Fruit fly (Drosophila melanogaster) whole organism, embryonic: ENCODE data around the gene Gli.

Experiments used
- Blimp-1 ChIP-seq: fragments of 200-800 bp; sonication (Bioruptor generic); optimal IDR thresholded peaks from 3 replicates; lab custom pipeline; 2018; ENCODE audit warnings: missing biosample characterization, missing genetic modification characterization, mild to moderate bottlenecking, moderate library complexity, missing genetic modification reagents
- CG10462 ChIP-seq: fragments of 200-800 bp; sonication (Bioruptor generic); optimal IDR thresholded peaks from 2 replicates; lab custom pipeline; 2016; ENCODE audit warnings: missing biosample characterization, missing genetic modification characterization
- CG17612 ChIP-seq: fragments of 200-800 bp; sonication (Bioruptor generic); IDR thresholded peaks from 2 replicates; pipeline ENCODE4 v1.3.6; 2022; ENCODE audit warnings: missing biosample characterization, missing genetic modification characterization
- CG2712 ChIP-seq: fragments of 200-800 bp; optimal IDR thresholded peaks from 3 replicates; lab custom pipeline; 2019; ENCODE audit warnings: missing biosample characterization, mild to moderate bottlenecking, missing genetic modification characterization, moderate library complexity
- CG8359 ChIP-seq: fragments of 200-800 bp; sonication (Bioruptor generic); optimal IDR thresholded peaks from 2 replicates; lab custom pipeline; 2017; ENCODE audit warnings: missing biosample characterization, mild to moderate bottlenecking, missing genetic modification characterization, borderline replicate concordance
- Ets65A ChIP-seq: fragments of 200-800 bp; sonication (Bioruptor generic); peaks from one replicate; lab custom pipeline; 2016; ENCODE audit warnings: missing biosample characterization, missing genetic modification characterization
- MESR4 ChIP-seq: fragments of 200-800 bp; sonication (Bioruptor generic); optimal IDR thresholded peaks from 2 replicates; lab custom pipeline; 2018; ENCODE audit warnings: missing biosample characterization, mild to moderate bottlenecking, missing genetic modification characterization, moderate library complexity
- Sox100B ChIP-seq: fragments of 200-800 bp; sonication (Bioruptor generic); optimal IDR thresholded peaks from 3 replicates; lab custom pipeline; 2018; ENCODE audit warnings: missing biosample characterization, mild to moderate bottlenecking, missing genetic modification characterization
- az2 ChIP-seq: fragments of 200-800 bp; sonication (Bioruptor generic); optimal IDR thresholded peaks from 3 replicates; lab custom pipeline; 2016; ENCODE audit warnings: missing biosample characterization, missing genetic modification characterization
- crp ChIP-seq, 2 experiments: fragments of 200-800 bp; sonication (Bioruptor generic); optimal IDR thresholded peaks; 2 replicates in 1 of 2; 3 replicates in 1 of 2; lab custom pipeline; 2017; ENCODE audit warnings: missing biosample characterization in 2 of 2, missing genetic modification characterization in 2 of 2, mild to moderate bottlenecking in 1 of 2, moderate library complexity in 1 of 2
- danr ChIP-seq: fragments of 200-800 bp; sonication (Bioruptor generic); IDR thresholded peaks from 2 replicates; pipeline ENCODE4 v1.3.6; 2022; ENCODE audit warnings: missing biosample characterization, missing genetic modification characterization
- esg ChIP-seq: fragments of 200-800 bp; sonication (Bioruptor generic); conservative IDR thresholded peaks from 2 replicates; pipeline ENCODE4 v1.3.6; 2022; ENCODE audit warnings: missing biosample characterization, missing genetic modification characterization
- eyg ChIP-seq: fragments of 200-800 bp; sonication (Bioruptor generic); optimal IDR thresholded peaks from 3 replicates; lab custom pipeline; 2016; ENCODE audit warnings: missing biosample characterization, missing genetic modification characterization

DNA sequence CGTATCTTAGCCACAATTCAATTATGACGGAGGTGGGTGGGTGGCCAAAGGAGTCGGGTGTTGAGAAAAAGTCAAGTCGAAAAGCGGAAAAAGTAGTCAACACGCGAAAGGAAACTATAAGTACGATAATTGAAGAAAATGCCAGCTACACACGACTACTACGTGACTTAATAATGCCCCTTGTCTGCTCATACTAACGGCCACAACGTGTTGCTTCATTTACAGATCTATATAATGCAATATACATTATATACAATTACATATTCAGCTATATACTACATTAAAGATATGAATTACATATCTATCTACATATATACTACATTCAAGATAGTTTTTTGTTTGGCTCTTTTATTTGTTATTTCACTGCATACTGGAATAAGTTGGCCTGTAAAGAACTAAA lies 10.5 kb upstream of the Gli start, which contains the start of gene CG31826:
- no peak for TF ChIP-seq Sox100B
- no peak for TF ChIP-seq az2 (GFP tag; lab: Kevin White, UChicago)
- TF ChIP-seq CG8359: no peak
- TF ChIP-seq Ets65A: no peak
- no peak for TF ChIP-seq CG2712
- no peak for TF ChIP-seq danr (GFP tag; lab: Robert Waterston, UW)
- TF ChIP-seq crp (GFP tag; optimal IDR thresholded peaks at IDR 0.05; lab: Kevin White, UChicago): no peak
- TF ChIP-seq CG10462 (GFP tag; lab: Kevin White, UChicago): no peak
- no peak for TF ChIP-seq MESR4 (GFP tag; lab: Kevin White, UChicago)
- no peak for TF ChIP-seq Blimp-1 (GFP tag; lab: Kevin White, UChicago)
- no peak for TF ChIP-seq eyg (GFP tag; lab: Kevin White, UChicago)
- TF ChIP-seq esg: no peak
- TF ChIP-seq CG17612 (GFP tag; lab: Robert Waterston, UW): no peak
